Fruit fly (Drosophila melanogaster) ovary, adult (tissue): Measurements from ENCODE around the gene Oseg5.

Source experiments
- CG17801 ChIP-seq: fragments of 200-800 bp; optimal IDR thresholded peaks from 2 replicates; lab custom pipeline; 2019; ENCODE audit warnings: missing biosample characterization, mild to moderate bottlenecking, missing genetic modification characterization, moderate library complexity; ENCODE audit not compliant: partially characterized antibody

Oseg5 gene

DNA sequence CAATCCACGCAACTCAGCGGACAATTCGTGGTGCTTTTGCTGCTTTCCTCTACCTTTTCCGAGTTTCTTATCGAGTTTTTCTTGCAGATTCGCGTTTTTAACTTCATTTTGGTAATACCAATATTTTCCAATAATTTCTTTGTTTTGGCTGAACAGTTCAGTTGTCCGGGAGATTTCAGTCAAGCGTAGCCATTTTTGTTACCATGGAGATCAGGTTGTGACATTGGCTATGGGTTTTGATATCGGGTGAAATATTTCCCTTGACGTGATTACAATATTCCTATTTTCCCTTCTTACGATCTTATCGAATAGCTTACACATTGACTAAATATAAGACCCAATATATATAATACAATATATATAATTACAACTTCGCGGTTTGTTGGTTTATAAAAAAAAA lies at the start of gene Oseg5:
Gene Oseg5, minus strand, starts transcription at position 340 of the 400 bp plus-strand sequence.
- no peak for TF ChIP-seq CG17801 (GFP tag; lab: Kevin White, UChicago)

DNA sequence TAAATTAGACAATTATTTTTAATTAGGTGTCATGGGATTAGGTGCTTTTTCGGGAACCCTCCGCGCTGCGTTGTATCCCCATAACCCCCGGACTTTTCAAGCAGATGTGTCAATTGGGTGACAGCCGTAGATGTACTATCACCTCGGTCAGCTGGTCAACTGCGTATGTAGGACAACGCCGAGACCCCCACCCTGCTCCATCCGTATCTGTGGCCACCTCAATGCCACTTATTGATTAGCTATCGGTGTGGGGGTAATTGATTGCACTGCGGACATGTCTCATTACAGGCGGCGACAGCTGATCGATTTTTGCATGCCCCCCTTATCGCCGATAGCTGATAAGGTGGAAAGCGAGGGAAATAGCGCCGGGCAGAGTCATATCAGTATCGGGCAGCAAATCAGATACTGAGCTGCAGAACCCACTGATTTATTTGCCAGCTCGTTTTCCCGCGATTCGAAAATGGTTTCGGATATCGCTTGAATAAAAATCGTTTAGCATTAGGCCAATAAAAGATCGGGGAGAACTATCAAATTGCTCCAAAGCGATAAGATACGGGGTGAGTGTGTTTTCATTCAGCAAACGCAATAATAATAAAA lies 48.1 kb upstream of the Oseg5 start:
- TF ChIP-seq CG17801 (GFP tag; lab: Kevin White, UChicago), result no peak

DNA sequence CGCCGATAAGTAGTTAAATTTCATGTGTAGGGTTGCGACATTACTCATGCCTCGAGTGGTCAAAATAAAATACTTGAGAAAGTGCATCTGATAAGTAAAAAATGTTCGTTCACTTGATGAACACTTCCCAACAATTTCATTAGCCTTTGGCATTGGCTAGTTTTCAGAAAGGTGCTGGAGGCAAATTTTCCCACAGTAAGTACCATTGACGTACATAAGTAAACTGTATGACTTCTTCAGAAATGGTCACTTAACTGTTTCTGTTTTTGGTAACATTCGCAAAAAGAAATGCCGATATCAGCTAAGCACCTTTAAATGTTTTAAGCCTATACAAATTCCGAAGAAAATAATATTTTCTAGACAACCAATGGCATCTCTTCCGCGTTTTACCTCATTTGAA lies 47.5 kb upstream of the Oseg5 start:
- TF ChIP-seq CG17801 (GFP tag; lab: Kevin White, UChicago), result no peak

DNA sequence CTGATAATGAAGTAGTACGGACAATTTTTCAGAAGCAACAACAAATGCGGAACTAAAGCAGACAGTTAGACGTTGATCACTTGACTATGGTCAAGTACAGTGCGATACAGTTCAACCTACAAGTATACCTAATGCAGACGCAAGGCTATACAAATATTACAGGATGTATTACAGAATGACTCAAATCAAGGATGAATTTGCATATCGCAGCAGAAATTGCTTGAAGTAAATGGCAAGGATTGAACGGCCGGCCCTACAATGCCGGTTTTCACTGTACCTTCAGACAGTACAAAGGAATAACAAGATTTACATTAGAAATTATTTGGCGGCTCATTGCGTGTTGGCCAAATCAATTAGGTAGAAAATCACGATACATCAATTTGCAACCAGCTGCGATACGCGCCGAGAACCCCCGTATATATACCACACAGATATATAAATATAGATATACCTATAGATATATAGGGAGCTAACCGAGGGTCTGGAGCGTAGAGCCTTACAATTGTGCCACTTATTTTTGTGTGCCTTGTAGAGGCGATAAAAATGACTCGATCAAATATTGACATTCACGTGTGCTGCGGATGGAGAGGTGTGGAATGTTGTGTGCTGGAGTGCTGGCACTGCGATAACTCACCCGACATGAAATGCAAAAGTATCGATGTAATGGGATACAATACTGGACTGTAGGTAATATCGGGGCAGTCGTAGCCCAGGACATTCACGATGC lies 45.9 kb upstream of the Oseg5 start:
- TF ChIP-seq CG17801 (GFP tag; lab: Kevin White, UChicago), result no peak

DNA sequence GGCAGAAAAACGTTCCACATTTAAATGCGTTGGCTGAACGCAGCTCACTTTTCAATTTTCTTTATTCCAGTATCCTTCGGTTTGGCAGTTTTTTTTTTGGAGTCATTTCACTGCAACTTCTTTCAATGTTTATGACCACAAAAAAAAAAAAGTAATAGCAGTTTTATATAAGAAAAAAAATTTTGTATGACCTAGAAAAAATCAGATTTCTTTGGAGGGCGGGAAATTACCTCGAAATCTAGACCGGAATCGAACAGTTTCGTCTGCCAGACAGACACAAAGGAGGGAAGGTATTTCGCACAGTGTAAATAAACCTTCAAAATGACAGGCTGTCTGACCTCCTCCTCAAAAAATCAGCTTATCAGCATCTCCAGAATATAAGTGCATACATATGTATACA lies 44.8 kb upstream of the Oseg5 start:
- no peak for TF ChIP-seq CG17801 (GFP tag; lab: Kevin White, UChicago)

DNA sequence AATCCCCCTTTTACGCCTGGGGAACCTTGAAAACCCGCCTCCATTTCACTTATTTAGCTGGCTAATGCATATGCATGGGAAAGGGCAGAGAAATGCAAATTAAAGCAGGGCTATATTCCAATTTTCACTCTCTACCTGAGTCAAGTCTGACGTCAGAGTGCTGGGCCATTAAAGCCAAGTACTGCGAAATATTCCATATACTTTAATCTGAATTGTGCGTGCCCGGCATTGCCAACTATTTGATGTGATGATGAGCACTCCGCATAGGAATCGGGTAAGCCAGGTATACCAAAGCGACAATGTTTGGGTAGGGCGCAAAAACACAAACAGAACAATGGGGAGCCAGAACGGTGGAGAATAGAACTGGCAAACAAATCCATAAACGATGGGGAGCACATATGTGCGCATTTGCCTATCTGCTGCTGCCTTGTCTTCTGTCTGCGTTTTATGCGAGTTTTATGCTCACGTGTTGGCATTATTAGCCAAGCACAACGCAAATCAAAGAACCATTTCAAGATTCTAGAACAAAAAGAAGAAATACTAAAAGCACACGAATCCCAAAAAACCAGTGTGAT lies 44.0 kb upstream of the Oseg5 start:
- TF ChIP-seq CG17801 (GFP tag; lab: Kevin White, UChicago), result no peak

DNA sequence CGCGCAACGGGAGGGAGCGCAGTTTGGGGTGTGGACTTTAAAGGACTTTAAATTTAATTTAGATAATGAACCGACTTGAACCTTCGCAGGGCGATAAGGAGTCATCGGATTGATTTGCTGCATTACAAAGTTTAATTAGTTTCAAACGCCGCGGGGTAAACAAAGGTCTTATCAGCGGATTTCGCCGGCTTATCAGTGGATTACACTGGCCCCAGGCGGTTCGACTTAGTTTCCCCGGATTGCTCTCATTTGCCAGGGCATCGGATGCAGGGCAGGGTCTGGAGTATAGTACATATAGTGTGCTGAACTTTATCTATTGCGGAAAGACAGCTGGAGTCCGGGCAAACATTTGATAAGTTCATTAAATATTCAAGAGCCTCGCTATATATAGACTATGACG lies 42.8 kb upstream of the Oseg5 start:
- TF ChIP-seq CG17801 (GFP tag; lab: Kevin White, UChicago), result no peak

DNA sequence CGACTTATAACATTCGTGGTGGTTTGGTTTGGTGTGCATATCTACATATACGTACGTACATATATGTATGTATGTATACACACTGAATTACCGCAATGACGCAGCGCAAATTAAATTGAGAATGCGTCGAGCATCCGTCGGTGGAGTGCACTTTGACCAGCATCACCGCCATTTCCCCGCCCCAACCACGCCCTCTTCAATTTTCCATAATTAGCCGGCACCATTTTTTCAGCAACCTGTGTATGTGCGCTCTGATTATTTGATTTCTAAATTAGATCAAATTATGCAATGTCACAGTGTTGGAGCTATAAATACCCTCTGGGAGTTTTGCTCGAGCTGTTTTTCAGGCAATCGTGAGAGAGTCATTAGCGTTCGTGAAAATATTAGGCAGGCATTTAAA lies 42.4 kb upstream of the Oseg5 start:
- TF ChIP-seq CG17801 (GFP tag; lab: Kevin White, UChicago), result no peak

DNA sequence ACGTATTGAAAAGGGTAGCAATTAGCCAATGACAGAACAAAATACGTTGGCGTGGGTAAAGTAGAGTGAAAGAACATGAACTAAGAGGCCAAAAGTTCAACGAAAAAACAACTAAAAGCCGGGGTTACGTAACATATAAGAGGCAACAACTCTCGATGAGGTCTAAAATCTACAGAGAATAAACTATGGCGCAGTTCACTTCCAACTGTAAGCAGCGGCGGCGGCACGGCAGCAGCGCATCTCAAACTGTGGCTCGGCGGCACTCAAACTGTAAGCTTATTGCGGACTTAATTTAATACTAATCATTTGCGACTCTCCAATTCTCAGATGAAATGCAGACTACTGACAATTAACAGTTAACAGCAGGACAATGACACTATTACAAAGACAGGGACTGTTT lies 38.9 kb upstream of the Oseg5 start:
- no peak for TF ChIP-seq CG17801 (GFP tag; lab: Kevin White, UChicago)

DNA sequence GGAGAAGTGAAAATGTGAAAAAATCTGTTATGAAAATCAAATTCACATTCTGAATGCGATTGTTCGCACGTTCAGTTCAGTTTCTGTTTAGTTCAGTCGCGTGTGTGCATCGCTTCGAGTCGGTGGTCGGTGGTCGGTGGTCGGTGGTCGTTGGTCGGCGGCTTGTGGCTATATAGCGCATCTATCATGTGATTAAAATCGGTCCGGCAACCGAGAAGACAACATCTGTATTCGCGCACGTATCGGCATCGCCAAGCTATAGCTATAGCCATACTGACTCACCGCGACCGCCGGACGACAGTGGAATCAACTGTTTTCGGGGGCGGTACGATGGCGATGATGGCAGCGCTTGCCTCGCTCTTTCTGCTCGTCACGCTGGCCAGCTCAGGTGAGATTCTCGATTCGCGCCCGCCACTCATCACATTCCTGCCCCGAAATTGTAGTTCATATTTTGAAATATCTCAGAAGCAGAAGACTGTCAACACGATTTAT lies 34.2 kb upstream of the Oseg5 start, which contains the start of gene CG14401:
Gene CG14401, plus strand, starts transcription at position 51 of the 492 bp plus-strand sequence.
- TF ChIP-seq CG17801 (GFP tag; lab: Kevin White, UChicago), result no peak

DNA sequence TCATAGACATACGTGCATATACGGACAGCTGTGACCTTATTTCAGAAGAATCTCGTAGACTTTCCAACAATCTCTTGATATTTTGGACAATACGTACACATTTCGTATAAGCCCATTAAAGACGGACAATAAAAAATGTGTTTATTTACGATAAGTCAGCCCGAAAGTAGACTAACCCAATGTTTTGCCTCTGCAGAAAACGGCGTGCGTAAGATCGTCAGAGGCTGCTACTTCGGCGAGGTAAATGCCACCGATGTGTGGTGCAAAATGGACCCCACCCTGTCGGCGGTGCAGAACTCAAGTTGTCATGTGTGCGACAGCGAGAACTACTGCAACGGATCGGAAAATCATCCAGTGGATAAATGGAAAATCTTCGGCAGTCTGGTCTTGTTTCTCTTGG lies 33.3 kb upstream of the Oseg5 start:
- TF ChIP-seq CG17801 (GFP tag; lab: Kevin White, UChicago), result no peak

DNA sequence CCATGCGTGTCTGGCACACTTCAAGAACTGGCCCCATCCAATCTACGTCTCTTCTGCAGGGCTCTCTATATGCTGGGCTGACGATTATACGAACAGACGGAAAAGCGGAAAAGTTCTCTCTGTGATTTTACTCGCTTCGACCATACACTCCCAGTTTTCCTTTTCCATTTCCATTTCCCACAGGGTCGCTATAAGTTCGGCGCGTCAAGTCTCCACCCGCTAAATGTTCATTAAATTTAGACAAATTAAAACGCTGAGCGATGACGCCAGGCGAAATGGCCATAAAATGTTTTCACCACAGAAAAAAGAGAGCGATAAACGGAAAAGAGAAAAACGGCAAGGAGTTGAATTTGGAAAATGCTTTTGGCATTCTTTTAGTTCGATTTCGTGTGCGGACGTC lies 31.7 kb upstream of the Oseg5 start, which contains the start of gene CG31675:
Gene CG31675, plus strand, starts transcription at position 375 of the 400 bp plus-strand sequence.
- no peak for TF ChIP-seq CG17801 (GFP tag; lab: Kevin White, UChicago)

DNA sequence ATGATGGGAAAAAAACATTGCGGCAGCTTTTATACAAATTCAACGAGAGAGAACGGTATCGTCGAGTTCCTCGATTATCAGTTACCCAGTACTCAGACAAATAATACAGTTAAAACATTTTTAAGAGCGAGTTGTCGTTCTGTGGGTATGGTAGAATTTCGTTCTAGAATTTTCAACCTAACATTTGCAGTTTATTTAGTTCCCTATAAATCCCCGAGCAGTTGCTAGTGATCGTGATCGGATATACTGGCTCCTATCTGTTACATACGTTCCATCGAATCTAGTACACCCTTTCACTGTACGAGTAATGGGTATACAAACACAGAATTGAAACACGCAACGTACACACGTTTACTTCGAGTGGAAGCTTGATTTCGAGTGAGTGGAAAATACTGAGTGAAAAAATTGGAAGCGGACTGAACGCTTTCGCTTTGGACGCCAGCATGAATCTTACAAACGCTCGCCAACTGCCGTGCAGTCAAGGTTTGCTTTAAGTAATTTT lies 29.2 kb upstream of the Oseg5 start, which contains the start of gene CG9338:
Gene CG9338, plus strand, starts transcription at position 452 of the 502 bp plus-strand sequence.
- peak; percentile 73 for TF ChIP-seq CG17801 (GFP tag; lab: Kevin White, UChicago)

DNA sequence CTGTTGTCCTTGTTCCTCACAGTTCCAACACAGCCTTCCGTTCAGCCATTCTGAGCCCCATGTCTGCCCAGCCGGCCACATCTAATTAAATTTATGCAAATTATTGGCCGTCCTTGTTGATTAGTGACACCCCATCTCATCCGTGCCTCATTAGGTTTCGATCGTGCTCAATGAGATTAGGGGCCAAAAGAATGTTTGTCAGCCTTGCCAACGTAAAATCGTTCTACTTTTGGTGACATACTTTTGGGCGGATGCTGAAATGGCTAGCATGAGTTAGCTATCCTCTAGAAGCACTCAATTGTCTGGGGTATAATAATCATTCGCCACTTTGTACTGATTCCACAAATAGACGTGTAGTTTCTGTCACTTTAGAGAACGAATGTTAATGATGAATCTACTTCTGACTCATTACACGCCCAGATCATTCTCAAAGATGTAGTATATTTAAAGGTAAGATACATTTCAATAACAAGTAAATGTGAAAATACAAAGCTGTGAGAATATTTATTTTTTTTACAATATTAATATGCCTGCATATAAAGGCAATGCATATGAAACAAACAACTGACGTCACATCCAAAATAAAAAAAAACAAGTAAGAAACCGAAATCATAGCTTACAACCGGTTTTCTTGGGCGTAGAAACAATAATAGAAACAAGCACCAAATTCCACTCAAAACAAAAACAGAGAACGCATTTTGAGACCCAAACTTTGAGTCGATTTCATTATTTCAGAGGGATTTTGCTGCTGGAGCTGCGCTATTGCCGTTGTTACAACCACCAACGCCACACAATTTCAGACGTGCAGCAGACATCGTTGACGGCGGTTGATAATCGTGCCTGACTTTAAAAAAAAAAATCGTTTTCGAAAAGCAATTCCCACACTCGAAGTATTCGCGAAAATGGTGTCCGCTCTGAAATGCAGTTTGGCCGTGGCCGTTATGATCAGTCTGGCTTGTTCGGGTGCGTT lies 23.0 kb upstream of the Oseg5 start, which contains the start of gene bero:
Gene bero, plus strand, starts transcription at position 325 of the 970 bp plus-strand sequence.
- TF ChIP-seq CG17801 (GFP tag; lab: Kevin White, UChicago), result no peak
